Fruit fly (Drosophila melanogaster): ENCODE results near the gene CG3339.
A peak's percentile ranks its signal among the peaks of the same experiment; 100 is the strongest.

The CG3339 gene

dm6 chr3R:27244742-27245400 is 77.3 kb downstream of the CG3339 start, which contains the start of gene CG18766:
CG18766 (minus strand) TSS chr3R:27245249.
- peak; percentile 31 for TF ChIP-seq h (GFP tag; optimal IDR thresholded peaks at IDR 0.05)
- no peak for TF ChIP-seq Abd-B (GFP tag; optimal IDR thresholded peaks at IDR 0.05)
- no peak for TF ChIP-seq CrebA (GFP tag; optimal IDR thresholded peaks at IDR 0.05; ENCODE audit: borderline replicate concordance)
- peak; percentile 50 for TF ChIP-seq Rel (GFP tag; optimal IDR thresholded peaks at IDR 0.05)
- peak; percentile 67 for TF ChIP-seq Rel (tag; optimal IDR thresholded peaks at IDR 0.05)
- no peak for TF ChIP-seq Jra (GFP tag; optimal IDR thresholded peaks at IDR 0.05)
- peak; percentile 32 for TF ChIP-seq ey (GFP tag; optimal IDR thresholded peaks at IDR 0.05)
- TF ChIP-seq pan (optimal IDR thresholded peaks at IDR 0.05): no peak
- TF ChIP-seq Dfd (GFP tag; optimal IDR thresholded peaks at IDR 0.05): no peak
- peak; percentile 13 for TF ChIP-seq br (GFP tag; optimal IDR thresholded peaks at IDR 0.05)
- TF ChIP-seq OdsH (GFP tag; optimal IDR thresholded peaks at IDR 0.05): peak; percentile 3
- no peak for TF ChIP-seq dsf (GFP tag; optimal IDR thresholded peaks at IDR 0.05; ENCODE audit: borderline replicate concordance)
- peak in 1 of 2 experiments; percentile 49 for TF ChIP-seq foxo (GFP tag; optimal IDR thresholded peaks at IDR 0.05)
- no peak for TF ChIP-seq Sp1 (GFP tag; optimal IDR thresholded peaks at IDR 0.05)
- peak; percentile 20 for TF ChIP-seq HLH106 (tag; optimal IDR thresholded peaks at IDR 0.05)
- no peak for TF ChIP-seq lola (GFP tag; optimal IDR thresholded peaks at IDR 0.05)
- TF ChIP-seq N (GFP tag; optimal IDR thresholded peaks at IDR 0.05): peak; percentile 32
- TF ChIP-seq Myc (optimal IDR thresholded peaks at IDR 0.05): no peak
- TF ChIP-seq jim (GFP tag; optimal IDR thresholded peaks at IDR 0.05): no peak
- peak; percentile 33 for TF ChIP-seq psq (GFP tag; optimal IDR thresholded peaks at IDR 0.05)
- TF ChIP-seq Hr78 (GFP tag; optimal IDR thresholded peaks at IDR 0.05): no peak
- no peak for TF ChIP-seq dl (GFP tag; optimal IDR thresholded peaks at IDR 0.05; ENCODE audit: insufficient read depth in 1 of 2, partially characterized antibody in 2 of 2)
- peak; percentile 79 for TF ChIP-seq Hr83 (GFP tag; optimal IDR thresholded peaks at IDR 0.05; ENCODE audit: poor library complexity, severe bottlenecking)
- TF ChIP-seq Vsx2 (GFP tag; optimal IDR thresholded peaks at IDR 0.05; ENCODE audit: partially characterized antibody): peak; percentile 21
- TF ChIP-seq GATAd (GFP tag; optimal IDR thresholded peaks at IDR 0.05): no peak
- TF ChIP-seq Dif (GFP tag; optimal IDR thresholded peaks at IDR 0.05; ENCODE audit: partially characterized antibody): peak; percentile 66
- no peak for TF ChIP-seq CG32264 (GFP tag; optimal IDR thresholded peaks at IDR 0.05)
- no peak for TF ChIP-seq sage (GFP tag; optimal IDR thresholded peaks at IDR 0.05)
- TF ChIP-seq Mio (GFP tag; optimal IDR thresholded peaks at IDR 0.05): no peak
- no peak for TF ChIP-seq woc (GFP tag; optimal IDR thresholded peaks at IDR 0.05)
- TF ChIP-seq tai (GFP tag; optimal IDR thresholded peaks at IDR 0.05): no peak
- no peak for TF ChIP-seq usp (GFP tag; optimal IDR thresholded peaks at IDR 0.05)
- TF ChIP-seq dmrt93B (GFP tag; optimal IDR thresholded peaks at IDR 0.05): no peak
- peak; percentile 6 for TF ChIP-seq fru (GFP tag; optimal IDR thresholded peaks at IDR 0.05)
- no peak for TF ChIP-seq Hnf4 (GFP tag; optimal IDR thresholded peaks at IDR 0.05)
- TF ChIP-seq rgr (GFP tag; optimal IDR thresholded peaks at IDR 0.05): peak; percentile 31
- TF ChIP-seq CG9705 (GFP tag; optimal IDR thresholded peaks at IDR 0.05): no peak
- no peak for TF ChIP-seq sv (GFP tag; optimal IDR thresholded peaks at IDR 0.05)
- TF ChIP-seq brk (GFP tag; optimal IDR thresholded peaks at IDR 0.05): no peak

- TF ChIP-seq Jra (GFP tag; optimal IDR thresholded peaks at IDR 0.05) (no peak), Abd-B (GFP tag; optimal IDR thresholded peaks at IDR 0.05) (no peak), Hnf4 (GFP tag; optimal IDR thresholded peaks at IDR 0.05) (no peak), rgr (GFP tag; optimal IDR thresholded peaks at IDR 0.05) (no peak), Vsx2 (GFP tag; optimal IDR thresholded peaks at IDR 0.05; ENCODE audit: partially characterized antibody) (no peak), psq (GFP tag; optimal IDR thresholded peaks at IDR 0.05) (no peak), OdsH (GFP tag; optimal IDR thresholded peaks at IDR 0.05) (no peak), HLH106 (tag; optimal IDR thresholded peaks at IDR 0.05) (no peak), Hr83 (GFP tag; optimal IDR thresholded peaks at IDR 0.05; ENCODE audit: poor library complexity, severe bottlenecking) (no peak), CG32264 (GFP tag; optimal IDR thresholded peaks at IDR 0.05) (no peak), h (GFP tag; optimal IDR thresholded peaks at IDR 0.05) (no peak), sv (GFP tag; optimal IDR thresholded peaks at IDR 0.05) (no peak), pan (optimal IDR thresholded peaks at IDR 0.05) (no peak), dl (GFP tag; optimal IDR thresholded peaks at IDR 0.05; ENCODE audit: insufficient read depth in 1 of 2, partially characterized antibody in 2 of 2) (no peak), lola (GFP tag; optimal IDR thresholded peaks at IDR 0.05) (no peak), Rel (GFP tag; optimal IDR thresholded peaks at IDR 0.05) (no peak), Rel (tag; optimal IDR thresholded peaks at IDR 0.05) (no peak), usp (GFP tag; optimal IDR thresholded peaks at IDR 0.05) (no peak), fru (GFP tag; optimal IDR thresholded peaks at IDR 0.05) (no peak)
Measured at dm6 chr3R:27244412-27244741, 77.7 kb downstream of the CG3339 start.
